Worm (Caenorhabditis elegans) whole organism, L4 larva: ENCODE measurements around the gene T06C12.12.

ENCODE experiments used
- D1046.2 ChIP-seq: fragments of 200-800 bp; sonication (Bioruptor generic); IDR thresholded peaks from 2 replicates; pipeline ENCODE4 v1.3.6; 2022; ENCODE audit warnings: missing genetic modification characterization, missing compliant biosample characterization
- F10B5.3 ChIP-seq: sonication (generic microtip); optimal IDR thresholded peaks from 2 replicates; lab custom pipeline; 2016; ENCODE audit warnings: mild to moderate bottlenecking, missing genetic modification characterization, missing compliant biosample characterization
- F26F4.8 ChIP-seq: fragments of 200-800 bp; sonication (Bioruptor generic); conservative IDR thresholded peaks from 2 replicates; pipeline ENCODE4 v1.3.6; 2022; ENCODE audit warnings: missing genetic modification characterization, missing compliant biosample characterization
- F37D6.2 ChIP-seq: sonication (generic microtip); optimal IDR thresholded peaks from 2 replicates; lab custom pipeline; 2016; ENCODE audit warnings: mild to moderate bottlenecking, missing genetic modification characterization, missing compliant biosample characterization
- F44E2.7 ChIP-seq: fragments of 200-800 bp; sonication (Bioruptor generic); IDR thresholded peaks from 2 replicates; pipeline ENCODE4 v2.1.2; 2022; ENCODE audit warnings: missing genetic modification characterization, missing compliant biosample characterization
- R02D3.7 ChIP-seq: fragments of 150-350 bp; sonication (generic microtip); optimal IDR thresholded peaks from 3 replicates; lab custom pipeline; 2014; ENCODE audit warnings: missing biosample characterization, missing genetic modification characterization
- T26A8.4 ChIP-seq: fragments of 200-800 bp; sonication (Bioruptor generic); IDR thresholded peaks from 2 replicates; pipeline ENCODE4 v1.3.6; 2022; ENCODE audit warnings: missing genetic modification characterization, missing compliant biosample characterization
- Y105C5A.15 ChIP-seq: fragments of 200-800 bp; sonication (Bioruptor generic); IDR thresholded peaks from 2 replicates; pipeline ENCODE4 v1.3.6; 2022; ENCODE audit warnings: missing genetic modification characterization, missing compliant biosample characterization
- Y48G9A.11 ChIP-seq: fragments of 200-800 bp; sonication (Bioruptor generic); IDR thresholded peaks from 2 replicates; pipeline ENCODE4 v1.3.6; 2022; ENCODE audit warnings: missing genetic modification reagents, missing genetic modification characterization, missing compliant biosample characterization
- ZK337.2 ChIP-seq: fragments of 200-800 bp; sonication (Bioruptor generic); IDR thresholded peaks from 2 replicates; pipeline ENCODE4 v1.3.6; 2022; ENCODE audit warnings: missing genetic modification reagents, missing genetic modification characterization, missing compliant biosample characterization
- aly-2 ChIP-seq: sonication (generic microtip); optimal IDR thresholded peaks from 2 replicates; lab custom pipeline; 2018; ENCODE audit warnings: missing biosample characterization, missing genetic modification characterization
- attf-4 ChIP-seq: sonication (generic microtip); optimal IDR thresholded peaks from 3 replicates; lab custom pipeline; 2017; ENCODE audit warnings: missing biosample characterization, missing genetic modification characterization
- cey-2 ChIP-seq: sonication (generic microtip); optimal IDR thresholded peaks from 3 replicates; lab custom pipeline; 2017; ENCODE audit warnings: missing genetic modification characterization, mild to moderate bottlenecking, missing compliant biosample characterization, antibody characterized with exemption, borderline replicate concordance; ENCODE audit not compliant: insufficient read depth
- ctbp-1 ChIP-seq: fragments of 200-800 bp; sonication (Bioruptor generic); IDR thresholded peaks from 2 replicates; pipeline ENCODE4 v1.3.6; 2022; ENCODE audit warnings: missing genetic modification reagents, missing genetic modification characterization, missing compliant biosample characterization
- daf-12 ChIP-seq: fragments of 150-350 bp; optimal IDR thresholded peaks from 2 replicates; lab custom pipeline; 2014; ENCODE audit warnings: missing biosample characterization, missing genetic modification reagents, missing genetic modification characterization
- daf-19 ChIP-seq: fragments of 200-800 bp; sonication (Bioruptor generic); conservative IDR thresholded peaks from 2 replicates; pipeline ENCODE4 v1.3.6; 2022; ENCODE audit warnings: missing genetic modification characterization, missing compliant biosample characterization
- dmd-8 ChIP-seq: fragments of 200-800 bp; sonication (Bioruptor generic); IDR thresholded peaks from 2 replicates; pipeline ENCODE4 v1.3.6; 2022; ENCODE audit warnings: missing genetic modification characterization, missing compliant biosample characterization
- dmd-9 ChIP-seq: fragments of 200-800 bp; sonication (Bioruptor generic); IDR thresholded peaks from 2 replicates; pipeline ENCODE4 v1.3.6; 2022; ENCODE audit warnings: missing genetic modification reagents, missing genetic modification characterization, missing compliant biosample characterization
- duxl-1 ChIP-seq: sonication (generic microtip); optimal IDR thresholded peaks from 2 replicates; lab custom pipeline; 2016; ENCODE audit warnings: mild to moderate bottlenecking, missing genetic modification characterization, moderate library complexity, missing compliant biosample characterization; ENCODE audit not compliant: poor library complexity
- dve-1 ChIP-seq: sonication (generic microtip); optimal IDR thresholded peaks from 2 replicates; lab custom pipeline; 2017; ENCODE audit warnings: antibody characterized with exemption, mild to moderate bottlenecking, missing genetic modification characterization, missing compliant biosample characterization; ENCODE audit not compliant: insufficient read depth
- egl-43 ChIP-seq: fragments of 200-800 bp; sonication (Bioruptor generic); IDR thresholded peaks from 2 replicates; pipeline ENCODE4 v1.3.6; 2022; ENCODE audit warnings: missing genetic modification reagents, missing genetic modification characterization, missing compliant biosample characterization
- fos-1 ChIP-seq: fragments of 150-350 bp; optimal IDR thresholded peaks from 2 replicates; lab custom pipeline; 2014; ENCODE audit warnings: missing biosample characterization, missing genetic modification characterization
- hlh-11 ChIP-seq: fragments of 200-800 bp; sonication (Bioruptor generic); optimal IDR thresholded peaks from 2 replicates; lab custom pipeline; 2018; ENCODE audit warnings: mild to moderate bottlenecking, missing genetic modification characterization, missing compliant biosample characterization
- hlh-30 ChIP-seq: sonication (generic microtip); optimal IDR thresholded peaks from 2 replicates; lab custom pipeline; 2017; ENCODE audit warnings: antibody characterized with exemption, mild to moderate bottlenecking, missing genetic modification characterization, missing compliant biosample characterization; ENCODE audit not compliant: insufficient read depth
- jun-1 ChIP-seq: fragments of 150-350 bp; optimal IDR thresholded peaks from 2 replicates; lab custom pipeline; 2014; ENCODE audit warnings: missing biosample characterization, missing genetic modification reagents, missing genetic modification characterization
- lir-3 ChIP-seq: sonication (generic microtip); optimal IDR thresholded peaks from 2 replicates; lab custom pipeline; 2016; ENCODE audit warnings: mild to moderate bottlenecking, missing genetic modification characterization, missing compliant biosample characterization
- lsy-2 ChIP-seq, 2 experiments: fragments of 150-350 bp in 1 of 2; sonication (generic microtip) in 1 of 2; optimal IDR thresholded peaks; 2 replicates each; lab custom pipeline; 2014 to 2017; ENCODE audit warnings: missing biosample characterization in 2 of 2, missing genetic modification characterization in 2 of 2
- madf-5 ChIP-seq, 2 experiments: fragments of 200-800 bp; sonication (Bioruptor generic); IDR thresholded peaks; 2 replicates each; pipeline ENCODE4 v1.3.6; 2022; ENCODE audit warnings: missing compliant biosample characterization in 2 of 2, missing genetic modification characterization in 2 of 2
- mxl-2 ChIP-seq: fragments of 200-800 bp; sonication (Bioruptor generic); conservative IDR thresholded peaks from 2 replicates; pipeline ENCODE4 v1.3.6; 2022; ENCODE audit warnings: missing genetic modification reagents, missing genetic modification characterization, missing compliant biosample characterization
- mxl-3 ChIP-seq: fragments of 200-800 bp; sonication (Bioruptor generic); optimal IDR thresholded peaks from 2 replicates; lab custom pipeline; 2018; ENCODE audit warnings: mild to moderate bottlenecking, missing genetic modification characterization, missing compliant biosample characterization
- nhr-11 ChIP-seq: fragments of 150-350 bp; optimal IDR thresholded peaks from 2 replicates; lab custom pipeline; 2014; ENCODE audit warnings: missing biosample characterization, missing genetic modification characterization
- nhr-111 ChIP-seq: fragments of 200-800 bp; sonication (Bioruptor generic); optimal IDR thresholded peaks from 2 replicates; lab custom pipeline; 2018; ENCODE audit warnings: mild to moderate bottlenecking, missing genetic modification characterization, missing compliant biosample characterization
- nhr-25 ChIP-seq: sonication (generic microtip); optimal IDR thresholded peaks from 2 replicates; lab custom pipeline; 2017; ENCODE audit warnings: missing genetic modification characterization, mild to moderate bottlenecking, missing compliant biosample characterization, antibody characterized with exemption, moderate library complexity, borderline replicate concordance; ENCODE audit not compliant: insufficient read depth
- nhr-28 ChIP-seq: fragments of 150-350 bp; optimal IDR thresholded peaks from 2 replicates; lab custom pipeline; 2014; ENCODE audit warnings: missing biosample characterization, missing genetic modification characterization
- nhr-41 ChIP-seq: fragments of 200-800 bp; sonication (Bioruptor generic); IDR thresholded peaks from 2 replicates; pipeline ENCODE4 v1.3.6; 2022; ENCODE audit warnings: missing genetic modification reagents, missing genetic modification characterization, missing compliant biosample characterization
- nhr-76 ChIP-seq: fragments of 150-350 bp; optimal IDR thresholded peaks from 2 replicates; lab custom pipeline; 2014; ENCODE audit warnings: missing biosample characterization, missing genetic modification characterization
- pha-4 ChIP-seq, 2 experiments: fragments of 150-350 bp in 1 of 2; fragments of 200-800 bp in 1 of 2; sonication (Bioruptor generic) in 1 of 2; IDR thresholded peaks in 1 of 2; optimal IDR thresholded peaks in 1 of 2; 2 replicates each; pipeline versions ENCODE4 v1.3.6 to Lab custom; 2014 to 2022; ENCODE audit warnings: missing genetic modification characterization in 2 of 2, missing genetic modification reagents in 2 of 2, missing biosample characterization in 1 of 2, missing compliant biosample characterization in 1 of 2
- pqm-1 ChIP-seq: sonication (generic microtip); optimal IDR thresholded peaks from 2 replicates; lab custom pipeline; 2017; ENCODE audit warnings: missing biosample characterization, missing genetic modification characterization
- set-16 ChIP-seq: fragments of 200-800 bp; sonication (Bioruptor generic); IDR thresholded peaks from 2 replicates; pipeline ENCODE4 v1.3.6; 2022; ENCODE audit warnings: missing genetic modification reagents, missing genetic modification characterization, missing compliant biosample characterization
- skn-1 ChIP-seq: fragments of 150-350 bp; optimal IDR thresholded peaks from 2 replicates; lab custom pipeline; 2014; ENCODE audit warnings: missing biosample characterization, missing genetic modification characterization
- snpc-1.2 ChIP-seq: fragments of 200-800 bp; sonication (Bioruptor generic); IDR thresholded peaks from 2 replicates; pipeline ENCODE4 v1.3.6; 2022; ENCODE audit warnings: missing genetic modification reagents, missing genetic modification characterization, missing compliant biosample characterization
- snpc-4 ChIP-seq: fragments of 150-350 bp; optimal IDR thresholded peaks from 2 replicates; lab custom pipeline; 2014; ENCODE audit warnings: missing biosample characterization, missing genetic modification characterization
- spr-1 ChIP-seq: sonication (generic microtip); optimal IDR thresholded peaks from 2 replicates; lab custom pipeline; 2016; ENCODE audit warnings: mild to moderate bottlenecking, missing genetic modification characterization, missing compliant biosample characterization
- tag-97 ChIP-seq: fragments of 200-800 bp; sonication (Bioruptor generic); IDR thresholded peaks from 2 replicates; pipeline ENCODE4 v1.3.6; 2022; ENCODE audit warnings: missing genetic modification characterization, missing compliant biosample characterization
- vab-7 ChIP-seq: fragments of 200-800 bp; sonication (Bioruptor generic); IDR thresholded peaks from 2 replicates; pipeline ENCODE4 v1.3.6; 2022; ENCODE audit warnings: missing genetic modification reagents, missing genetic modification characterization, missing compliant biosample characterization
- zfp-2 ChIP-seq: sonication (generic microtip); optimal IDR thresholded peaks from 2 replicates; lab custom pipeline; 2016; ENCODE audit warnings: mild to moderate bottlenecking, missing genetic modification characterization, missing compliant biosample characterization
- zfp-3 ChIP-seq: fragments of 200-800 bp; sonication (Bioruptor generic); conservative IDR thresholded peaks from 2 replicates; pipeline ENCODE4 v1.3.6; 2022; ENCODE audit warnings: missing genetic modification reagents, missing genetic modification characterization, missing compliant biosample characterization
- zip-11 ChIP-seq: fragments of 200-800 bp; sonication (Bioruptor generic); IDR thresholded peaks from 2 replicates; pipeline ENCODE4 v1.3.6; 2022; ENCODE audit warnings: missing genetic modification characterization, missing compliant biosample characterization
- zip-2 ChIP-seq: fragments of 150-350 bp; optimal IDR thresholded peaks from 2 replicates; lab custom pipeline; 2014; ENCODE audit warnings: missing biosample characterization, missing genetic modification characterization
- ztf-7 ChIP-seq: fragments of 150-350 bp; optimal IDR thresholded peaks from 2 replicates; lab custom pipeline; 2014; ENCODE audit warnings: missing biosample characterization, missing genetic modification characterization

T06C12.12 gene

ce11 chrV:15873762-15874161, 18.1 kb upstream of the T06C12.12 start (continued):
- TF ChIP-seq dve-1 (tag; lab: Kevin White, UChicago) (no peak), hlh-11 (tag; lab: Kevin White, UChicago) (no peak), zip-2 (tag; lab: Kevin White, UChicago) (peak; percentile 41), nhr-25 (no peak), dmd-8 (GFP tag; lab: Robert Waterston, UW) (peak; percentile 99), cey-2 (tag; lab: Kevin White, UChicago) (no peak), nhr-11 (tag; lab: Kevin White, UChicago) (peak; percentile 54), snpc-4 (peak; percentile 10), aly-2 (tag; lab: Kevin White, UChicago) (peak; percentile 74), ctbp-1 (GFP tag; lab: Robert Waterston, UW) (peak; percentile 92), pha-4 (GFP tag; IDR thresholded peaks at IDR 0.05; lab: Robert Waterston, UW) (peak; percentile 97), pha-4 (tag; optimal IDR thresholded peaks at IDR 0.05; lab: Kevin White, UChicago) (no peak), R02D3.7 (no peak), F44E2.7 (GFP tag; lab: Robert Waterston, UW) (peak; percentile 99), vab-7 (GFP tag; lab: Robert Waterston, UW) (peak; percentile 99), pqm-1 (tag; lab: Kevin White, UChicago) (no peak), hlh-30 (tag; lab: Kevin White, UChicago) (peak; percentile 78), jun-1 (tag; lab: Kevin White, UChicago) (peak; percentile 78), ZK337.2 (GFP tag; lab: Robert Waterston, UW) (peak; percentile 93), lsy-2 (tag; optimal IDR thresholded peaks at IDR 0.05; lab: Kevin White, UChicago) (peak in 1 of 2 experiments; percentile 42), Y48G9A.11 (GFP tag; lab: Robert Waterston, UW) (peak; percentile 91), F10B5.3 (tag; lab: Kevin White, UChicago) (peak; percentile 79), mxl-3 (peak; percentile 89), madf-5 (GFP tag; IDR thresholded peaks at IDR 0.05; lab: Robert Waterston, UW) (peak; percentile 97 to 99), Y105C5A.15 (GFP tag; lab: Robert Waterston, UW) (peak; percentile 97), spr-1 (tag; lab: Kevin White, UChicago) (peak; percentile 93), skn-1 (tag; lab: Kevin White, UChicago) (no peak), snpc-1.2 (GFP tag; lab: Robert Waterston, UW) (peak; percentile 92), attf-4 (no peak), F37D6.2 (tag; lab: Kevin White, UChicago) (peak; percentile 59), daf-12 (tag; lab: Kevin White, UChicago) (no peak), ztf-7 (tag; lab: Kevin White, UChicago) (peak; percentile 80), dmd-9 (GFP tag; lab: Robert Waterston, UW) (peak; percentile 85), nhr-111 (peak; percentile 97), mxl-2 (peak; percentile 86), D1046.2 (peak; percentile 96), zip-11 (peak; percentile 85), zfp-2 (tag; lab: Kevin White, UChicago) (peak; percentile 71), egl-43 (GFP tag; lab: Robert Waterston, UW) (peak; percentile 99), nhr-28 (peak; percentile 52), nhr-76 (tag; lab: Kevin White, UChicago) (no peak), T26A8.4 (GFP tag; lab: Robert Waterston, UW) (peak; percentile 94), duxl-1 (tag; lab: Kevin White, UChicago) (peak; percentile 90), set-16 (no peak; the same call in 1 of the 2 replicates), daf-19 (GFP tag; lab: Robert Waterston, UW) (peak; percentile 96), lir-3 (tag; lab: Kevin White, UChicago) (peak; percentile 89), nhr-41 (GFP tag; lab: Robert Waterston, UW) (peak; percentile 95), zfp-3 (GFP tag; lab: Robert Waterston, UW) (peak; percentile 77), fos-1 (tag; lab: Kevin White, UChicago) (no peak), F26F4.8 (peak; percentile 98), tag-97 (GFP tag; lab: Robert Waterston, UW) (0 out of 2 replicates have a peak, but pooled peaks have one; percentile 45)
